Fruit fly (Drosophila melanogaster) whole organism, embryonic: ENCODE measurements around the gene Sirup.

Experiments used
- Ada2b ChIP-seq: fragments of 200-800 bp; sonication (Bioruptor generic); IDR thresholded peaks from 2 replicates; pipeline ENCODE4 v1.3.6; 2022; ENCODE audit warnings: missing biosample characterization, missing genetic modification characterization
- Adf1 ChIP-seq: fragments of 200-800 bp; sonication (Bioruptor generic); IDR thresholded peaks from 2 replicates; pipeline ENCODE4 v1.3.6; 2022; ENCODE audit warnings: missing biosample characterization, missing genetic modification characterization
- Awh ChIP-seq: fragments of 200-800 bp; sonication (Bioruptor generic); IDR thresholded peaks from 2 replicates; pipeline ENCODE4, ENCODE4 v1.3.6; 2022; ENCODE audit warnings: missing biosample characterization, missing genetic modification characterization
- CG10274 ChIP-seq: fragments of 200-800 bp; sonication (Bioruptor generic); optimal IDR thresholded peaks from 3 replicates; lab custom pipeline; 2017; ENCODE audit warnings: missing biosample characterization, mild to moderate bottlenecking, missing genetic modification characterization
- CG10654 ChIP-seq: fragments of 200-800 bp; sonication (Bioruptor generic); optimal IDR thresholded peaks from 2 replicates; lab custom pipeline; 2016; ENCODE audit warnings: missing biosample characterization, missing genetic modification characterization
- CG11093 ChIP-seq: fragments of 200-800 bp; sonication (Bioruptor generic); IDR thresholded peaks from 3 replicates; pipeline ENCODE4 v1.3.6; 2022; ENCODE audit warnings: missing biosample characterization, missing genetic modification characterization
- CG11247 ChIP-seq: fragments of 200-800 bp; sonication (Bioruptor generic); IDR thresholded peaks from 2 replicates; pipeline ENCODE4 v1.3.6; 2022; ENCODE audit warnings: missing biosample characterization, missing genetic modification characterization
- CG13894 ChIP-seq: fragments of 200-800 bp; sonication (Bioruptor generic); optimal IDR thresholded peaks from 3 replicates; lab custom pipeline; 2018; ENCODE audit warnings: missing biosample characterization, mild to moderate bottlenecking, missing genetic modification characterization, moderate library complexity
- CG14710 ChIP-seq: fragments of 200-800 bp; sonication (Bioruptor generic); optimal IDR thresholded peaks from 3 replicates; lab custom pipeline; 2019; ENCODE audit warnings: missing biosample characterization, mild to moderate bottlenecking, missing genetic modification characterization, moderate library complexity
- CG15073 ChIP-seq: fragments of 200-800 bp; sonication (Bioruptor generic); optimal IDR thresholded peaks from 2 replicates; lab custom pipeline; 2016; ENCODE audit warnings: missing biosample characterization, missing genetic modification characterization
- CG16813 ChIP-seq: fragments of 200-800 bp; sonication (Bioruptor generic); IDR thresholded peaks from 3 replicates; pipeline ENCODE4 v1.3.6; 2022; ENCODE audit warnings: missing biosample characterization, missing genetic modification characterization; ENCODE audit not compliant: partially characterized antibody
- CG17829 ChIP-seq: fragments of 200-800 bp; optimal IDR thresholded peaks from 2 replicates; lab custom pipeline; 2019; ENCODE audit warnings: missing biosample characterization, mild to moderate bottlenecking, missing genetic modification characterization, moderate library complexity
- CG2199 ChIP-seq: fragments of 200-800 bp; sonication (Bioruptor generic); IDR thresholded peaks from 3 replicates; pipeline ENCODE4 v1.3.6; 2022; ENCODE audit warnings: missing biosample characterization, missing genetic modification characterization
- CG30403 ChIP-seq: fragments of 200-800 bp; sonication (Bioruptor generic); optimal IDR thresholded peaks from 3 replicates; lab custom pipeline; 2016; ENCODE audit warnings: missing biosample characterization, missing genetic modification characterization
- CG31224 ChIP-seq: fragments of 200-800 bp; sonication (Bioruptor generic); IDR thresholded peaks from 2 replicates; pipeline ENCODE4 v1.3.6; 2022; ENCODE audit warnings: missing biosample characterization, missing genetic modification characterization
- CG4617 ChIP-seq: fragments of 200-800 bp; sonication (Bioruptor generic); optimal IDR thresholded peaks from 3 replicates; lab custom pipeline; 2016; ENCODE audit warnings: missing biosample characterization, missing genetic modification characterization, borderline replicate concordance
- CG4730 ChIP-seq: fragments of 200-800 bp; sonication (Bioruptor generic); IDR thresholded peaks from 2 replicates; pipeline ENCODE4 v1.3.6; 2022; ENCODE audit warnings: missing biosample characterization, missing genetic modification characterization
- CG6272 ChIP-seq: fragments of 200-800 bp; sonication (Bioruptor generic); IDR thresholded peaks from 2 replicates; pipeline ENCODE4 v1.3.6; 2022; ENCODE audit warnings: missing biosample characterization, missing genetic modification characterization
- CG7556 ChIP-seq: fragments of 200-800 bp; sonication (Bioruptor generic); optimal IDR thresholded peaks from 2 replicates; lab custom pipeline; 2017; ENCODE audit warnings: missing biosample characterization, mild to moderate bottlenecking, missing genetic modification characterization
- CG9876 ChIP-seq: fragments of 200-800 bp; sonication (Bioruptor generic); optimal IDR thresholded peaks from 2 replicates; lab custom pipeline; 2016; ENCODE audit warnings: missing biosample characterization, missing genetic modification characterization
- CHES-1-like ChIP-seq: fragments of 200-800 bp; sonication (Bioruptor generic); optimal IDR thresholded peaks from 2 replicates; lab custom pipeline; 2016; ENCODE audit warnings: missing biosample characterization, missing genetic modification characterization
- CTCF ChIP-seq: fragments of 200-800 bp; sonication (Bioruptor generic); optimal IDR thresholded peaks from 2 replicates; lab custom pipeline; 2017; ENCODE audit warnings: missing biosample characterization, mild to moderate bottlenecking, missing genetic modification characterization, moderate library complexity
- Dad ChIP-seq: fragments of 200-800 bp; sonication (Bioruptor generic); optimal IDR thresholded peaks from 3 replicates; lab custom pipeline; 2016; ENCODE audit warnings: missing biosample characterization, missing genetic modification characterization
- Ets97D ChIP-seq: fragments of 200-800 bp; sonication (Bioruptor generic); optimal IDR thresholded peaks from 3 replicates; lab custom pipeline; 2016; ENCODE audit warnings: missing biosample characterization, missing genetic modification characterization
- Hr39 ChIP-seq: fragments of >200 bp; optimal IDR thresholded peaks from 2 replicates; lab custom pipeline; 2017
- MESR4 ChIP-seq: fragments of 200-800 bp; sonication (Bioruptor generic); optimal IDR thresholded peaks from 2 replicates; lab custom pipeline; 2018; ENCODE audit warnings: missing biosample characterization, mild to moderate bottlenecking, missing genetic modification characterization, moderate library complexity
- NC2α ChIP-seq: fragments of 200-800 bp; sonication (Bioruptor generic); optimal IDR thresholded peaks from 2 replicates; lab custom pipeline; 2016; ENCODE audit warnings: missing biosample characterization, missing genetic modification characterization
- NC2β ChIP-seq: fragments of 200-800 bp; sonication (Bioruptor generic); optimal IDR thresholded peaks from 2 replicates; lab custom pipeline; 2016; ENCODE audit warnings: missing biosample characterization, missing genetic modification characterization
- Tbp ChIP-seq: fragments of >200 bp; optimal IDR thresholded peaks from 2 replicates; lab custom pipeline; 2018; ENCODE audit warnings: missing biosample characterization, missing genetic modification characterization
- YL-1 ChIP-seq: fragments of 200-800 bp; sonication (Bioruptor generic); optimal IDR thresholded peaks from 3 replicates; lab custom pipeline; 2017; ENCODE audit warnings: missing biosample characterization, mild to moderate bottlenecking, missing genetic modification characterization
- abd-A ChIP-seq: fragments of 200-800 bp; sonication (Bioruptor generic); optimal IDR thresholded peaks from 3 replicates; lab custom pipeline; 2019; ENCODE audit warnings: missing biosample characterization, mild to moderate bottlenecking, missing genetic modification characterization, moderate library complexity
- amos ChIP-seq: fragments of 200-800 bp; sonication (Bioruptor generic); IDR thresholded peaks from 2 replicates; pipeline ENCODE4 v1.3.6; 2022; ENCODE audit warnings: missing biosample characterization, missing genetic modification characterization; ENCODE audit not compliant: partially characterized antibody
- cato ChIP-seq: fragments of 200-800 bp; sonication (Bioruptor generic); optimal IDR thresholded peaks from 2 replicates; lab custom pipeline; 2016; ENCODE audit warnings: missing biosample characterization, missing genetic modification characterization, borderline replicate concordance
- dm ChIP-seq: fragments of 200-800 bp; sonication (Bioruptor generic); optimal IDR thresholded peaks from 3 replicates; lab custom pipeline; 2016; ENCODE audit warnings: missing biosample characterization, missing genetic modification characterization
- en ChIP-seq: fragments of 200-800 bp; sonication (Bioruptor generic); optimal IDR thresholded peaks from 2 replicates; lab custom pipeline; 2016; ENCODE audit warnings: missing biosample characterization, missing genetic modification characterization
- gcm ChIP-seq: fragments of 200-800 bp; sonication (Bioruptor generic); optimal IDR thresholded peaks from 2 replicates; lab custom pipeline; 2019; ENCODE audit warnings: missing biosample characterization, mild to moderate bottlenecking, missing genetic modification characterization, moderate library complexity
- gcm2 ChIP-seq: fragments of 200-800 bp; sonication (Bioruptor generic); optimal IDR thresholded peaks from 2 replicates; lab custom pipeline; 2016; ENCODE audit warnings: missing biosample characterization, missing genetic modification characterization
- inv ChIP-seq: fragments of 200-800 bp; sonication (Bioruptor generic); IDR thresholded peaks from 2 replicates; pipeline ENCODE4 v1.3.6; 2022; ENCODE audit warnings: missing biosample characterization, missing genetic modification characterization; ENCODE audit not compliant: partially characterized antibody
- ken ChIP-seq: fragments of 200-800 bp; sonication (Bioruptor generic); IDR thresholded peaks from 3 replicates; pipeline ENCODE4 v1.3.6; 2022; ENCODE audit warnings: missing biosample characterization, missing genetic modification characterization
- lola ChIP-seq, 3 experiments: fragments of >200 bp in 2 of 3; fragments of 200-800 bp in 1 of 3; sonication (Bioruptor generic) in 1 of 3; optimal IDR thresholded peaks; 2 replicates each; lab custom pipeline; 2017 to 2019; ENCODE audit warnings: missing biosample characterization in 3 of 3, missing genetic modification characterization in 3 of 3, mild to moderate bottlenecking in 1 of 3, moderate library complexity in 1 of 3
- nerfin-1 ChIP-seq: fragments of 200-800 bp; sonication (Bioruptor generic); optimal IDR thresholded peaks from 3 replicates; lab custom pipeline; 2019; ENCODE audit warnings: missing biosample characterization, mild to moderate bottlenecking, missing genetic modification characterization, moderate library complexity
- pros ChIP-seq: fragments of 200-800 bp; sonication (Bioruptor generic); optimal IDR thresholded peaks from 3 replicates; lab custom pipeline; 2019; ENCODE audit warnings: missing biosample characterization, mild to moderate bottlenecking, missing genetic modification characterization, moderate library complexity
- pum ChIP-seq: fragments of 200-800 bp; sonication (Bioruptor generic); optimal IDR thresholded peaks from 2 replicates; lab custom pipeline; 2016; ENCODE audit warnings: missing biosample characterization, missing genetic modification characterization
- repo ChIP-seq: fragments of 200-800 bp; sonication (Bioruptor generic); optimal IDR thresholded peaks from 2 replicates; lab custom pipeline; 2016; ENCODE audit warnings: missing biosample characterization, missing genetic modification characterization
- so ChIP-seq: fragments of 200-800 bp; sonication (Bioruptor generic); IDR thresholded peaks from 3 replicates; pipeline ENCODE4 v1.3.6; 2022; ENCODE audit warnings: missing biosample characterization, missing genetic modification characterization

The Sirup gene

dm6 chr2L:7998655-7999054 lies at the start of gene Sirup (continued):
- TF ChIP-seq Dad (GFP tag; lab: Kevin White, UChicago) = no peak
- TF ChIP-seq CG31224 = no peak
- TF ChIP-seq CG15073 = no peak
- peak; percentile 3 for TF ChIP-seq gcm
- TF ChIP-seq MESR4 (GFP tag; lab: Kevin White, UChicago) = peak; percentile 55
- no peak for TF ChIP-seq gcm2
- no peak for TF ChIP-seq CG4730 (GFP tag; lab: Robert Waterston, UW)
- TF ChIP-seq repo = no peak
- TF ChIP-seq CG10654 (GFP tag; lab: Kevin White, UChicago) = no peak
- TF ChIP-seq NC2α (GFP tag; lab: Kevin White, UChicago) = peak; percentile 15
- no peak for TF ChIP-seq en (GFP tag; lab: Kevin White, UChicago)
- peak; percentile 18 for TF ChIP-seq dm (GFP tag; lab: Kevin White, UChicago)
- TF ChIP-seq CG30403 = no peak
- TF ChIP-seq CG2199 (GFP tag; lab: Robert Waterston, UW) = peak; percentile 89
- TF ChIP-seq so (GFP tag; lab: Robert Waterston, UW) = peak; percentile 58; the same call in 1 of the 3 replicates
- TF ChIP-seq YL-1 (GFP tag; lab: Kevin White, UChicago) = peak; percentile 9
- TF ChIP-seq ken (GFP tag; lab: Robert Waterston, UW) = no peak; the same call in 2 of the 3 replicates
- no peak for TF ChIP-seq CG9876 (GFP tag; lab: Kevin White, UChicago)
- TF ChIP-seq nerfin-1 (tag; lab: Kevin White, UChicago) = no peak
- peak; percentile 45; the same call in 1 of the 2 replicates for TF ChIP-seq CG11247
- TF ChIP-seq pros (GFP tag; lab: Kevin White, UChicago) = no peak
- TF ChIP-seq Adf1 (GFP tag; lab: Robert Waterston, UW) = no peak
- peak; percentile 62; the same call in 1 of the 2 replicates for TF ChIP-seq amos (GFP tag; lab: Robert Waterston, UW)
- TF ChIP-seq Hr39 (lab: Kevin White, UChicago) = no peak
- TF ChIP-seq CG17829 (tag; lab: Kevin White, UChicago) = peak; percentile 20
- no peak for TF ChIP-seq inv (GFP tag; lab: Robert Waterston, UW)
- peak; percentile 19; the same call in 1 of the 3 replicates for TF ChIP-seq CG16813 (GFP tag; lab: Robert Waterston, UW)
- TF ChIP-seq Awh (GFP tag; lab: Robert Waterston, UW) = no peak
- peak; percentile 35 for TF ChIP-seq CG13894 (tag; lab: Kevin White, UChicago)
- peak; percentile 76 for TF ChIP-seq Ets97D
- no peak for TF ChIP-seq Tbp (GFP tag; lab: Kevin White, UChicago)
- TF ChIP-seq Ada2b (GFP tag; lab: Robert Waterston, UW) = no peak
- peak; percentile 18 for TF ChIP-seq NC2β
- TF ChIP-seq CG14710 (tag; lab: Kevin White, UChicago) = peak; percentile 89
- TF ChIP-seq abd-A = peak; percentile 77
- TF ChIP-seq cato (GFP tag; lab: Kevin White, UChicago) = no peak
- peak; percentile 70 for TF ChIP-seq CTCF
- no peak for TF ChIP-seq CG10274 (GFP tag; lab: Kevin White, UChicago)
- no peak for TF ChIP-seq CG6272
- TF ChIP-seq CHES-1-like (GFP tag; lab: Kevin White, UChicago) = peak; percentile 7
- no peak for TF ChIP-seq CG7556 (GFP tag; lab: Kevin White, UChicago)
- TF ChIP-seq CG11093 (GFP tag; lab: Robert Waterston, UW) = no peak
- peak; percentile 3 for TF ChIP-seq CG4617 (GFP tag; lab: Kevin White, UChicago)
- no peak for TF ChIP-seq lola (GFP tag; optimal IDR thresholded peaks at IDR 0.05; lab: Kevin White, UChicago)
- no peak for TF ChIP-seq pum (GFP tag; lab: Kevin White, UChicago)
